Worm (Caenorhabditis elegans) whole organism, L1 larva: Measurements from ENCODE around the gene F31E3.6.

Experiments used
- C16A3.4 ChIP-seq: fragments of 150-350 bp; optimal IDR thresholded peaks from 2 replicates; lab custom pipeline; 2014; ENCODE audit warnings: missing biosample characterization, missing genetic modification characterization
- C34B4.2 ChIP-seq: sonication (generic microtip); optimal IDR thresholded peaks from 2 replicates; lab custom pipeline; 2017; ENCODE audit warnings: mild to moderate bottlenecking, missing genetic modification characterization, missing compliant biosample characterization
- Y116A8C.19 ChIP-seq: sonication (generic microtip); optimal IDR thresholded peaks from 2 replicates; lab custom pipeline; 2016; ENCODE audit warnings: missing compliant biosample characterization, missing genetic modification characterization, borderline replicate concordance
- aha-1 ChIP-seq: fragments of 150-350 bp; optimal IDR thresholded peaks from 2 replicates; lab custom pipeline; 2014; ENCODE audit warnings: missing biosample characterization, missing genetic modification characterization
- alr-1 ChIP-seq: fragments of 200-800 bp; sonication (Bioruptor generic); optimal IDR thresholded peaks from 2 replicates; lab custom pipeline; 2018; ENCODE audit warnings: borderline replicate concordance, mild to moderate bottlenecking, missing genetic modification characterization, missing compliant biosample characterization
- aly-2 ChIP-seq: fragments of 150-350 bp; optimal IDR thresholded peaks from 2 replicates; lab custom pipeline; 2014; ENCODE audit warnings: missing biosample characterization, missing genetic modification characterization
- ama-1 ChIP-seq: fragments of 150-350 bp; optimal IDR thresholded peaks from 2 replicates; lab custom pipeline; 2014
- blmp-1 ChIP-seq: fragments of 150-350 bp; optimal IDR thresholded peaks from 2 replicates; lab custom pipeline; 2014; ENCODE audit warnings: missing biosample characterization, missing genetic modification characterization
- ceh-63 ChIP-seq: fragments of 200-800 bp; sonication (Bioruptor generic); optimal IDR thresholded peaks from 2 replicates; lab custom pipeline; 2018; ENCODE audit warnings: mild to moderate bottlenecking, missing genetic modification characterization, missing compliant biosample characterization
- ceh-8 ChIP-seq: fragments of 200-800 bp; sonication (Bioruptor generic); optimal IDR thresholded peaks from 2 replicates; lab custom pipeline; 2018; ENCODE audit warnings: mild to moderate bottlenecking, missing genetic modification characterization, moderate library complexity, missing compliant biosample characterization
- ceh-90 ChIP-seq: sonication (generic microtip); optimal IDR thresholded peaks from 2 replicates; lab custom pipeline; 2016; ENCODE audit warnings: missing genetic modification characterization, missing compliant biosample characterization
- efl-3 ChIP-seq: fragments of 200-800 bp; sonication (Bioruptor generic); optimal IDR thresholded peaks from 2 replicates; lab custom pipeline; 2018; ENCODE audit warnings: mild to moderate bottlenecking, missing genetic modification characterization, missing compliant biosample characterization
- egl-27 ChIP-seq, 2 experiments: fragments of 150-350 bp in 1 of 2; sonication (generic microtip); optimal IDR thresholded peaks; 3 replicates each; lab custom pipeline; 2017 to 2018; ENCODE audit warnings: missing biosample characterization in 2 of 2, missing genetic modification characterization in 2 of 2, missing genetic modification reagents in 2 of 2
- elt-2 ChIP-seq: sonication (generic microtip); optimal IDR thresholded peaks from 2 replicates; lab custom pipeline; 2016; ENCODE audit warnings: missing genetic modification characterization, mild to moderate bottlenecking, inconsistent platforms, missing compliant biosample characterization, missing genetic modification reagents
- elt-3 ChIP-seq, 6 experiments: fragments of 150-350 bp in 1 of 6; sonication (generic microtip); optimal IDR thresholded peaks; 2 replicates each; lab custom pipeline; 2017 to 2018; ENCODE audit warnings: missing biosample characterization in 6 of 6, missing genetic modification characterization in 6 of 6, inconsistent platforms in 1 of 6
- ets-5 ChIP-seq: fragments of 200-800 bp; sonication (Bioruptor generic); IDR thresholded peaks from 2 replicates; pipeline ENCODE4 v1.3.6; 2022; ENCODE audit warnings: missing genetic modification characterization, missing compliant biosample characterization
- grh-1 ChIP-seq: fragments of 200-800 bp; sonication (Bioruptor generic); IDR thresholded peaks from 2 replicates; pipeline ENCODE4 v1.3.6; 2022; ENCODE audit warnings: missing genetic modification reagents, missing genetic modification characterization, missing compliant biosample characterization
- hlh-17 ChIP-seq: fragments of 200-800 bp; sonication (Bioruptor generic); optimal IDR thresholded peaks from 2 replicates; lab custom pipeline; 2018; ENCODE audit warnings: missing genetic modification characterization, mild to moderate bottlenecking, missing compliant biosample characterization, moderate library complexity, borderline replicate concordance
- hlh-4 ChIP-seq: sonication (generic microtip); optimal IDR thresholded peaks from 2 replicates; lab custom pipeline; 2016; ENCODE audit warnings: mild to moderate bottlenecking, missing genetic modification characterization, missing compliant biosample characterization
- hpl-2 ChIP-seq: fragments of 150-350 bp; optimal IDR thresholded peaks from 2 replicates; lab custom pipeline; 2014; ENCODE audit warnings: missing biosample characterization, missing genetic modification reagents, missing genetic modification characterization
- irx-1 ChIP-seq: sonication (generic microtip); optimal IDR thresholded peaks from 2 replicates; lab custom pipeline; 2016; ENCODE audit warnings: missing genetic modification characterization, missing compliant biosample characterization
- isw-1 ChIP-seq: fragments of 200-800 bp; sonication (Bioruptor generic); IDR thresholded peaks from 2 replicates; pipeline ENCODE4 v1.3.6; 2022; ENCODE audit warnings: missing genetic modification characterization, missing compliant biosample characterization
- jun-1 ChIP-seq: fragments of 150-350 bp; optimal IDR thresholded peaks from 2 replicates; lab custom pipeline; 2014; ENCODE audit warnings: missing biosample characterization, missing genetic modification reagents, missing genetic modification characterization
- lin-14 ChIP-seq: fragments of 200-800 bp; sonication (Bioruptor generic); optimal IDR thresholded peaks from 2 replicates; lab custom pipeline; 2018; ENCODE audit warnings: mild to moderate bottlenecking, missing genetic modification characterization, moderate library complexity, missing compliant biosample characterization
- lin-15B ChIP-seq: fragments of 150-350 bp; sonication (generic microtip); optimal IDR thresholded peaks from 3 replicates; lab custom pipeline; 2014; ENCODE audit warnings: missing biosample characterization, missing genetic modification characterization
- lin-39 ChIP-seq: fragments of 150-350 bp; optimal IDR thresholded peaks from 2 replicates; lab custom pipeline; 2014; ENCODE audit warnings: missing biosample characterization, missing genetic modification reagents, missing genetic modification characterization
- lsy-2 ChIP-seq, 2 experiments: fragments of 150-350 bp; optimal IDR thresholded peaks; 2 replicates each; lab custom pipeline; 2014; ENCODE audit warnings: missing biosample characterization in 2 of 2, missing genetic modification characterization in 2 of 2
- mab-9 ChIP-seq: fragments of 200-800 bp; sonication (Bioruptor generic); IDR thresholded peaks from 2 replicates; pipeline ENCODE4 v1.3.6; 2022; ENCODE audit warnings: missing genetic modification reagents, missing genetic modification characterization, missing compliant biosample characterization
- mef-2 ChIP-seq: fragments of 150-350 bp; optimal IDR thresholded peaks from 2 replicates; lab custom pipeline; 2014; ENCODE audit warnings: missing biosample characterization, missing genetic modification characterization
- mep-1 ChIP-seq: fragments of 150-350 bp; optimal IDR thresholded peaks from 2 replicates; lab custom pipeline; 2014; ENCODE audit warnings: missing biosample characterization, missing genetic modification characterization
- nhr-11 ChIP-seq: fragments of 150-350 bp; optimal IDR thresholded peaks from 2 replicates; lab custom pipeline; 2014; ENCODE audit warnings: missing biosample characterization, missing genetic modification characterization
- nhr-19 ChIP-seq: fragments of 200-800 bp; sonication (Bioruptor generic); conservative IDR thresholded peaks from 2 replicates; pipeline ENCODE4 v1.3.6; 2022; ENCODE audit warnings: missing genetic modification characterization, missing compliant biosample characterization
- nhr-20 ChIP-seq: sonication (generic microtip); optimal IDR thresholded peaks from 2 replicates; lab custom pipeline; 2016; ENCODE audit warnings: mild to moderate bottlenecking, missing genetic modification characterization, missing compliant biosample characterization
- nhr-47 ChIP-seq: sonication (generic microtip); optimal IDR thresholded peaks from 2 replicates; lab custom pipeline; 2016; ENCODE audit warnings: mild to moderate bottlenecking, missing genetic modification characterization, moderate library complexity, missing compliant biosample characterization
- nhr-71 ChIP-seq: sonication (generic microtip); optimal IDR thresholded peaks from 2 replicates; lab custom pipeline; 2016; ENCODE audit warnings: mild to moderate bottlenecking, missing genetic modification characterization, moderate library complexity, missing compliant biosample characterization
- nhr-76 ChIP-seq: sonication (generic microtip); optimal IDR thresholded peaks from 2 replicates; lab custom pipeline; 2017; ENCODE audit warnings: missing biosample characterization, missing genetic modification characterization
- nhr-77 ChIP-seq: fragments of 150-350 bp; optimal IDR thresholded peaks from 2 replicates; lab custom pipeline; 2014; ENCODE audit warnings: missing biosample characterization, missing genetic modification characterization
- nhr-85 ChIP-seq: sonication (generic microtip); peaks from one replicate; lab custom pipeline; 2016; ENCODE audit warnings: missing genetic modification characterization, inconsistent platforms, missing compliant biosample characterization
- nhr-90 ChIP-seq: sonication (generic microtip); optimal IDR thresholded peaks from 2 replicates; lab custom pipeline; 2016; ENCODE audit warnings: mild to moderate bottlenecking, missing genetic modification characterization, missing compliant biosample characterization; ENCODE audit not compliant: poor library complexity
- pag-3 ChIP-seq: sonication (generic microtip); optimal IDR thresholded peaks from 2 replicates; lab custom pipeline; 2017; ENCODE audit warnings: missing genetic modification characterization, mild to moderate bottlenecking, missing compliant biosample characterization, antibody characterized with exemption, borderline replicate concordance; ENCODE audit not compliant: insufficient read depth
- rnt-1 ChIP-seq: sonication (generic microtip); optimal IDR thresholded peaks from 2 replicates; lab custom pipeline; 2016; ENCODE audit warnings: mild to moderate bottlenecking, missing genetic modification characterization, moderate library complexity, missing compliant biosample characterization
- snu-23 ChIP-seq: sonication (generic microtip); optimal IDR thresholded peaks from 2 replicates; lab custom pipeline; 2016; ENCODE audit warnings: missing genetic modification characterization, missing compliant biosample characterization
- sup-37 ChIP-seq: fragments of 200-800 bp; sonication (Bioruptor generic); optimal IDR thresholded peaks from 2 replicates; lab custom pipeline; 2018; ENCODE audit warnings: mild to moderate bottlenecking, missing genetic modification characterization, missing compliant biosample characterization
- swsn-7 ChIP-seq: sonication (generic microtip); optimal IDR thresholded peaks from 2 replicates; lab custom pipeline; 2016; ENCODE audit warnings: missing genetic modification characterization, missing compliant biosample characterization
- tbx-2 ChIP-seq: sonication (generic microtip); optimal IDR thresholded peaks from 2 replicates; lab custom pipeline; 2016; ENCODE audit warnings: missing genetic modification characterization, missing compliant biosample characterization
- tlp-1 ChIP-seq: fragments of 150-350 bp; optimal IDR thresholded peaks from 2 replicates; lab custom pipeline; 2014; ENCODE audit warnings: missing biosample characterization, missing genetic modification characterization
- unc-130 ChIP-seq: fragments of 150-350 bp; optimal IDR thresholded peaks from 2 replicates; lab custom pipeline; 2017; ENCODE audit warnings: missing biosample characterization, missing genetic modification characterization, inconsistent platforms
- unc-62 ChIP-seq: fragments of 150-350 bp; optimal IDR thresholded peaks from 2 replicates; lab custom pipeline; 2014; ENCODE audit warnings: missing biosample characterization, missing genetic modification reagents, missing genetic modification characterization
- vab-15 ChIP-seq: sonication (generic microtip); optimal IDR thresholded peaks from 2 replicates; lab custom pipeline; 2017; ENCODE audit warnings: missing genotype, mild to moderate bottlenecking, missing genetic modification characterization, missing compliant biosample characterization
- xbp-1 ChIP-seq: sonication (generic microtip); optimal IDR thresholded peaks from 2 replicates; lab custom pipeline; 2016; ENCODE audit warnings: missing genetic modification characterization, missing compliant biosample characterization
- zag-1 ChIP-seq: fragments of 150-350 bp; optimal IDR thresholded peaks from 2 replicates; lab custom pipeline; 2014; ENCODE audit warnings: missing biosample characterization, missing genetic modification characterization
- zip-4 ChIP-seq: fragments of 200-800 bp; sonication (Bioruptor generic); optimal IDR thresholded peaks from 2 replicates; lab custom pipeline; 2018; ENCODE audit warnings: mild to moderate bottlenecking, missing genetic modification characterization, moderate library complexity, missing compliant biosample characterization
- ztf-11 ChIP-seq, 2 experiments: sonication (generic microtip); optimal IDR thresholded peaks; 2 replicates each; lab custom pipeline; 2016 to 2017; ENCODE audit warnings: missing genetic modification characterization in 2 of 2, missing biosample characterization in 1 of 2, missing compliant biosample characterization in 1 of 2

Gene F31E3.6

ce11 chrIII:6993179-6993578 lies 11.3 kb downstream of the F31E3.6 start:
- TF ChIP-seq egl-27 (tag; optimal IDR thresholded peaks at IDR 0.05; lab: Kevin White, UChicago), result no peak
- TF ChIP-seq mep-1 (tag; lab: Kevin White, UChicago), result no peak
- no peak for TF ChIP-seq ztf-11 (tag; optimal IDR thresholded peaks at IDR 0.05; lab: Kevin White, UChicago)
- no peak for TF ChIP-seq lin-15B (tag; lab: Kevin White, UChicago)
- no peak for TF ChIP-seq hlh-4
- no peak for TF ChIP-seq unc-130 (tag; lab: Kevin White, UChicago)
- peak in 3 of 6 experiments; percentile 34 to 45 (median 35) for TF ChIP-seq elt-3 (tag; optimal IDR thresholded peaks at IDR 0.05; lab: Kevin White, UChicago)
- peak in 1 of 2 experiments; percentile 23 for TF ChIP-seq lsy-2 (tag; optimal IDR thresholded peaks at IDR 0.05; lab: Kevin White, UChicago)
- peak; percentile 21 for TF ChIP-seq nhr-20 (tag; lab: Kevin White, UChicago)
- TF ChIP-seq zag-1 (tag; lab: Kevin White, UChicago), result no peak
- no peak for TF ChIP-seq ceh-63
- TF ChIP-seq ama-1 (lab: Kevin White, UChicago), result no peak
- TF ChIP-seq rnt-1 (tag; lab: Kevin White, UChicago), result no peak
- TF ChIP-seq aly-2 (tag; lab: Kevin White, UChicago), result no peak
- no peak for TF ChIP-seq vab-15 (tag; lab: Kevin White, UChicago)
- TF ChIP-seq isw-1 (GFP tag; lab: Robert Waterston, UW), result no peak
- no peak for TF ChIP-seq sup-37 (GFP tag; lab: Kevin White, UChicago)
- no peak for TF ChIP-seq nhr-77 (tag; lab: Kevin White, UChicago)
- no peak for TF ChIP-seq nhr-47 (tag; lab: Kevin White, UChicago)
- no peak for TF ChIP-seq elt-2 (tag; lab: Kevin White, UChicago)
- TF ChIP-seq mab-9 (GFP tag; lab: Robert Waterston, UW), result no peak
- TF ChIP-seq snu-23, result peak; percentile 11
- TF ChIP-seq tlp-1 (tag; lab: Kevin White, UChicago), result no peak
- TF ChIP-seq aha-1, result no peak
- TF ChIP-seq nhr-90 (tag; lab: Kevin White, UChicago), result no peak
- no peak for TF ChIP-seq hpl-2 (GFP tag; lab: Kevin White, UChicago)
- TF ChIP-seq nhr-71, result peak; percentile 19
- no peak for TF ChIP-seq nhr-76 (tag; lab: Kevin White, UChicago)
- no peak for TF ChIP-seq xbp-1 (tag; lab: Kevin White, UChicago)
- no peak for TF ChIP-seq nhr-11 (tag; lab: Kevin White, UChicago)
- no peak for TF ChIP-seq grh-1 (GFP tag; lab: Robert Waterston, UW)
- no peak for TF ChIP-seq lin-39 (tag; lab: Kevin White, UChicago)
- TF ChIP-seq blmp-1, result peak; percentile 81
- TF ChIP-seq C34B4.2, result no peak
- TF ChIP-seq Y116A8C.19 (tag; lab: Kevin White, UChicago), result no peak
- TF ChIP-seq lin-14, result peak; percentile 47
- no peak for TF ChIP-seq zip-4 (GFP tag; lab: Kevin White, UChicago)
- no peak for TF ChIP-seq jun-1 (tag; lab: Kevin White, UChicago)
- TF ChIP-seq efl-3 (GFP tag; lab: Kevin White, UChicago), result no peak
- no peak for TF ChIP-seq irx-1
- TF ChIP-seq hlh-17 (GFP tag; lab: Kevin White, UChicago), result no peak
- no peak for TF ChIP-seq ceh-90
- TF ChIP-seq unc-62, result no peak
- TF ChIP-seq ceh-8 (GFP tag; lab: Kevin White, UChicago), result no peak
- TF ChIP-seq mef-2 (tag; lab: Kevin White, UChicago), result no peak
- TF ChIP-seq C16A3.4 (tag; lab: Kevin White, UChicago), result no peak
- TF ChIP-seq alr-1 (tag; lab: Kevin White, UChicago), result no peak
- no peak for TF ChIP-seq ets-5 (GFP tag; lab: Robert Waterston, UW)
- no peak for TF ChIP-seq pag-3 (tag; lab: Kevin White, UChicago)
- TF ChIP-seq tbx-2 (tag; lab: Kevin White, UChicago), result peak; percentile 18
- peak; percentile 26; the same call in 1 of the 2 replicates for TF ChIP-seq nhr-19
- peak; percentile 25 for TF ChIP-seq nhr-85 (tag; lab: Kevin White, UChicago)
- no peak for TF ChIP-seq swsn-7 (tag; lab: Kevin White, UChicago)
